Worm (Caenorhabditis elegans) whole organism, young adult: ENCODE results near the gene C48B4.12.

Experiments
- C06A6.2 ChIP-seq: fragments of 200-800 bp; sonication (Bioruptor generic); conservative IDR thresholded peaks from 2 replicates; pipeline ENCODE4 v1.3.6; 2022; ENCODE audit warnings: missing genetic modification characterization, missing compliant biosample characterization
- D2030.7 ChIP-seq: fragments of 200-800 bp; sonication (Bioruptor generic); IDR thresholded peaks from 2 replicates; pipeline ENCODE4 v1.3.6; 2022; ENCODE audit warnings: missing genetic modification reagents, missing genetic modification characterization, missing compliant biosample characterization
- F49E8.2 ChIP-seq: sonication (generic microtip); optimal IDR thresholded peaks from 3 replicates; lab custom pipeline; 2017; ENCODE audit warnings: missing genetic modification characterization, mild to moderate bottlenecking, missing compliant biosample characterization, antibody characterized with exemption, moderate library complexity; ENCODE audit not compliant: insufficient read depth
- ceh-40 ChIP-seq: fragments of 200-800 bp; sonication (Bioruptor generic); IDR thresholded peaks from 2 replicates; pipeline ENCODE4 v1.3.6; 2022; ENCODE audit warnings: missing genetic modification characterization, missing compliant biosample characterization
- egrh-3 ChIP-seq: fragments of 200-800 bp; sonication (Bioruptor generic); IDR thresholded peaks from 2 replicates; pipeline ENCODE4 v1.3.6; 2022; ENCODE audit warnings: missing genetic modification reagents, missing genetic modification characterization, missing compliant biosample characterization
- hmg-1.2 ChIP-seq: fragments of 200-800 bp; sonication (Bioruptor generic); IDR thresholded peaks from 2 replicates; pipeline ENCODE4 v1.3.6; 2022; ENCODE audit warnings: missing genetic modification reagents, missing genetic modification characterization, missing compliant biosample characterization
- madf-8 ChIP-seq: fragments of 200-800 bp; sonication (Bioruptor generic); conservative IDR thresholded peaks from 2 replicates; pipeline ENCODE4 v1.3.6; 2022; ENCODE audit warnings: missing genetic modification reagents, missing genetic modification characterization, missing compliant biosample characterization
- mes-4 ChIP-seq: sonication (generic microtip); optimal IDR thresholded peaks from 2 replicates; lab custom pipeline; 2016; ENCODE audit warnings: missing genotype, missing genetic modification characterization, missing compliant biosample characterization
- pha-4 ChIP-seq: fragments of 150-350 bp; sonication (generic microtip); optimal IDR thresholded peaks from 2 replicates; lab custom pipeline; 2014; ENCODE audit warnings: missing biosample characterization, missing genetic modification reagents, missing genetic modification characterization
- snpc-4 ChIP-seq, 5 experiments: fragments of 150-350 bp in 1 of 5; sonication (generic microtip) in 4 of 5; optimal IDR thresholded peaks; 2 replicates each; lab custom pipeline; 2014 to 2018; ENCODE audit warnings: missing genetic modification characterization in 5 of 5, missing biosample characterization in 3 of 5, antibody characterized with exemption in 2 of 5, mild to moderate bottlenecking in 2 of 5, missing compliant biosample characterization in 2 of 5, missing genotype in 2 of 5, moderate library complexity in 2 of 5, missing genetic modification reagents in 1 of 5
- unc-130 ChIP-seq: sonication (generic microtip); optimal IDR thresholded peaks from 2 replicates; lab custom pipeline; 2016; ENCODE audit warnings: missing genetic modification reagents, missing genetic modification characterization, missing compliant biosample characterization
- unc-62 ChIP-seq: fragments of 150-350 bp; optimal IDR thresholded peaks from 2 replicates; lab custom pipeline; 2014; ENCODE audit warnings: missing biosample characterization, missing genetic modification reagents, missing genetic modification characterization
- zim-3 ChIP-seq: sonication (generic microtip); optimal IDR thresholded peaks from 2 replicates; lab custom pipeline; 2017; ENCODE audit warnings: mild to moderate bottlenecking, missing genetic modification characterization, moderate library complexity, missing compliant biosample characterization
- ztf-18 ChIP-seq: sonication (generic microtip); optimal IDR thresholded peaks from 2 replicates; lab custom pipeline; 2016; ENCODE audit warnings: missing genotype, mild to moderate bottlenecking, missing genetic modification characterization, missing compliant biosample characterization

DNA sequence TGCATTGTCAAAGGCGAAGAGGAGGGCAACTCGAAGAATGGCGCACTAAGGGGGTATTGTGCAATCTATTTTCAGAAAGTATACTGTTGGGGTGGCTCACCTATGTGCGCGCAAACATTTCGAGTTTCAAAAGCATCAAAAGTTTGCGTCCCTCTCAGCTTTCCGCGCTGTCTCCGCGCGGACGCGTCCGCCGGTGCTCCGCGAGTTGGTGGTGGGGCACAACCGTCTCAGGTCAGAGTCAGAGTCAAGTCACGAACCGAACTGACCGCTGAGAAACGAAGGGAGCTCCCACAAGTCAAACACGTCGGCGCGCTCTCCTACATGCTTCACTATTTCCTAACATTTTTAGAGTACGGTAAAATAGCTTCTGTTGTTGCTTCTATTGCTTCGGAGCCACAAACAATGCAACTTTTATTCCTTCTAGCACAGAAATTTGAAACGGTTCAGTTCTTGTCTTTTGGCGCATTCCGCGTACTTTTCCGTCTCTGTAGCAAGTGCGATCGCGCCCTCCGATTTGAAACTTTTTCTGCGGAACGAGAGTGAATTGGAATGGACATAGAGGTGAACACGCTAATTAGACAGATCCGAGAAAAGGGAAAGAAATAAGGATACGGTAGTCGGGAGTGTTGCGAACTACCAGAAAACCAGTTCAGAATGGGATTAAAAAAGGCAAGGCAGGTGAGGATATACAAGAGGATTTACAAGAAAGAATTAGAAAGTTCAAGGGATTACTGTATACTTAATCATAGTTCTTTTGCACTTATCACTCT is 42.3 kb downstream of the C48B4.12 start:
- no peak for TF ChIP-seq C06A6.2 (GFP tag; lab: Robert Waterston, UW)
- peak; percentile 38; the same call in 1 of the 2 replicates for TF ChIP-seq egrh-3 (GFP tag; lab: Robert Waterston, UW)
- TF ChIP-seq zim-3 (tag; lab: Kevin White, UChicago) = no peak
- TF ChIP-seq mes-4 (tag; lab: Kevin White, UChicago) = no peak
- no peak for TF ChIP-seq F49E8.2
- TF ChIP-seq snpc-4 (GFP tag; optimal IDR thresholded peaks at IDR 0.05; lab: Kevin White, UChicago) = no peak
- no peak for TF ChIP-seq snpc-4 (tag; optimal IDR thresholded peaks at IDR 0.05; lab: Kevin White, UChicago)
- TF ChIP-seq ceh-40 (GFP tag; lab: Robert Waterston, UW) = no peak
- no peak for TF ChIP-seq D2030.7 (GFP tag; lab: Robert Waterston, UW)
- TF ChIP-seq unc-62 (GFP tag; lab: Kevin White, UChicago) = no peak
- no peak for TF ChIP-seq madf-8 (GFP tag; lab: Robert Waterston, UW)
- TF ChIP-seq pha-4 (tag; lab: Kevin White, UChicago) = no peak
- no peak for TF ChIP-seq ztf-18 (tag; lab: Kevin White, UChicago)
- no peak for TF ChIP-seq hmg-1.2
- TF ChIP-seq unc-130 (GFP tag; lab: Kevin White, UChicago) = no peak
